Fruit fly (Drosophila melanogaster): ENCODE results near the gene CG10097.
A peak's percentile ranks its signal among the peaks of the same experiment; 100 is the strongest.

CG10097 gene

dm6 chr3R:12401672-12402296 lies 6.0 kb upstream of the CG10097 start, which contains the start of gene DNAlig3 (continued):
- peak; percentile 23 for TF ChIP-seq MESR4 (GFP tag; optimal IDR thresholded peaks at IDR 0.05)
- TF ChIP-seq CG9876 (GFP tag; optimal IDR thresholded peaks at IDR 0.05), result no peak
- 0 out of 4 replicates have a peak, but pooled peaks have one; percentile 27 for TF ChIP-seq chinmo (GFP tag; IDR thresholded peaks at IDR 0.05; ENCODE audit: partially characterized antibody)
- TF ChIP-seq sd (tag; optimal IDR thresholded peaks at IDR 0.05), result peak; percentile 29
- TF ChIP-seq org-1 (GFP tag; optimal IDR thresholded peaks at IDR 0.05), result no peak
- TF ChIP-seq Dll (GFP tag; IDR thresholded peaks at IDR 0.05; ENCODE audit: partially characterized antibody), result peak; percentile 73
- TF ChIP-seq Doc3 (GFP tag; IDR thresholded peaks at IDR 0.05; ENCODE audit: partially characterized antibody), result peak; percentile 61; the same call in 1 of the 3 replicates
- TF ChIP-seq CG8388 (GFP tag; optimal IDR thresholded peaks at IDR 0.05), result no peak
- TF ChIP-seq CG34224 (GFP tag; IDR thresholded peaks at IDR 0.05; ENCODE audit: partially characterized antibody), result peak; percentile 57
- peak; percentile 77 for TF ChIP-seq CG17186 (GFP tag; optimal IDR thresholded peaks at IDR 0.05)
- no peak for TF ChIP-seq pan (optimal IDR thresholded peaks at IDR 0.05)
- TF ChIP-seq pan (GFP tag; optimal IDR thresholded peaks at IDR 0.05 in 1 of 2, IDR thresholded peaks at IDR 0.05 in 1 of 2), result no peak
- no peak for TF ChIP-seq CG11398 (GFP tag; optimal IDR thresholded peaks at IDR 0.05)
- no peak for TF ChIP-seq CG9932 (GFP tag; IDR thresholded peaks at IDR 0.05)
- no peak for TF ChIP-seq sc (optimal IDR thresholded peaks at IDR 0.05)
- no peak for TF ChIP-seq sc (GFP tag; optimal IDR thresholded peaks at IDR 0.05)
- TF ChIP-seq Hmx (GFP tag; optimal IDR thresholded peaks at IDR 0.05), result no peak
- TF ChIP-seq bsh (GFP tag; optimal IDR thresholded peaks at IDR 0.05), result no peak
- no peak for TF ChIP-seq CG32532 (GFP tag; IDR thresholded peaks at IDR 0.05)
- TF ChIP-seq gfzf (GFP tag; optimal IDR thresholded peaks at IDR 0.05), result peak; percentile 27
- TF ChIP-seq psq (GFP tag; optimal IDR thresholded peaks at IDR 0.05), result no peak
- TF ChIP-seq Drgx (GFP tag; IDR thresholded peaks at IDR 0.05), result peak; percentile 49; the same call in 1 of the 2 replicates
- peak; percentile 40; the same call in 1 of the 2 replicates for TF ChIP-seq Dref (GFP tag; IDR thresholded peaks at IDR 0.05)
- TF ChIP-seq unc-4 (GFP tag; IDR thresholded peaks at IDR 0.05; ENCODE audit: partially characterized antibody), result peak; percentile 57
- no peak for TF ChIP-seq twi (tag; optimal IDR thresholded peaks at IDR 0.05)
- no peak for TF ChIP-seq CG10979 (tag; optimal IDR thresholded peaks at IDR 0.05)
- peak in 1 of 2 experiments; percentile 10 for TF ChIP-seq Pdp1 (GFP tag; optimal IDR thresholded peaks at IDR 0.05)
- TF ChIP-seq ranshi (GFP tag; IDR thresholded peaks at IDR 0.05), result no peak
- no peak for TF ChIP-seq CG12236 (GFP tag; optimal IDR thresholded peaks at IDR 0.05)
- TF ChIP-seq CG4617 (GFP tag; optimal IDR thresholded peaks at IDR 0.05; ENCODE audit: borderline replicate concordance), result peak; percentile 2
- peak; percentile 8 for TF ChIP-seq HmgD (GFP tag; optimal IDR thresholded peaks at IDR 0.05)
- TF ChIP-seq pzg (GFP tag; optimal IDR thresholded peaks at IDR 0.05), result peak; percentile 68
- peak; percentile 37 for TF ChIP-seq dm (GFP tag; optimal IDR thresholded peaks at IDR 0.05)
- TF ChIP-seq amos (GFP tag; IDR thresholded peaks at IDR 0.05; ENCODE audit: partially characterized antibody), result peak; percentile 52; the same call in 1 of the 2 replicates
- no peak for TF ChIP-seq gem (tag; optimal IDR thresholded peaks at IDR 0.05)
- no peak for TF ChIP-seq phol (tag; optimal IDR thresholded peaks at IDR 0.05)
- no peak for TF ChIP-seq sob (GFP tag; IDR thresholded peaks at IDR 0.05)
- TF ChIP-seq CG16813 (GFP tag; IDR thresholded peaks at IDR 0.05; ENCODE audit: partially characterized antibody), result peak; percentile 45; the same call in 1 of the 3 replicates
- no peak for TF ChIP-seq CrebB (tag; optimal IDR thresholded peaks at IDR 0.05)
- no peak for TF ChIP-seq CG9727 (GFP tag; optimal IDR thresholded peaks at IDR 0.05)
- TF ChIP-seq oc (tag; optimal IDR thresholded peaks at IDR 0.05), result no peak
- TF ChIP-seq ash1 (GFP tag; optimal IDR thresholded peaks at IDR 0.05), result no peak
- no peak for TF ChIP-seq kay (GFP tag; optimal IDR thresholded peaks at IDR 0.05)
- TF ChIP-seq kni (GFP tag; optimal IDR thresholded peaks at IDR 0.05), result peak; percentile 44
- peak; percentile 83 for TF ChIP-seq CG12769 (tag; optimal IDR thresholded peaks at IDR 0.05)
- no peak for TF ChIP-seq wor (GFP tag; IDR thresholded peaks at IDR 0.05)
- TF ChIP-seq hbn (GFP tag; IDR thresholded peaks at IDR 0.05; ENCODE audit: partially characterized antibody), result peak; percentile 48
- TF ChIP-seq inv (GFP tag; IDR thresholded peaks at IDR 0.05; ENCODE audit: partially characterized antibody), result peak; percentile 25; the same call in 1 of the 2 replicates
